Fruit fly (Drosophila melanogaster): ENCODE measurements around the gene Rpn9.

Rpn9 gene

dm6 chr3R:23696145-23696544 is 37.1 kb downstream of the Rpn9 start, which contains the start of gene CG10252:
CG10252 (minus strand) TSS chr3R:23696245.
- no peak for TF ChIP-seq woc (GFP tag; optimal IDR thresholded peaks at IDR 0.05)
- TF ChIP-seq Dif (GFP tag; optimal IDR thresholded peaks at IDR 0.05; ENCODE audit: partially characterized antibody): no peak
- no peak for TF ChIP-seq Jra (GFP tag; optimal IDR thresholded peaks at IDR 0.05)
- no peak for TF ChIP-seq CrebA (GFP tag; optimal IDR thresholded peaks at IDR 0.05; ENCODE audit: borderline replicate concordance)
- TF ChIP-seq h (GFP tag; optimal IDR thresholded peaks at IDR 0.05): no peak
- TF ChIP-seq dmrt93B (GFP tag; optimal IDR thresholded peaks at IDR 0.05): no peak
- no peak for TF ChIP-seq dsf (GFP tag; optimal IDR thresholded peaks at IDR 0.05; ENCODE audit: borderline replicate concordance)
- TF ChIP-seq Vsx2 (GFP tag; optimal IDR thresholded peaks at IDR 0.05; ENCODE audit: partially characterized antibody): no peak
- no peak for TF ChIP-seq Abd-B (GFP tag; optimal IDR thresholded peaks at IDR 0.05)
- TF ChIP-seq pan (optimal IDR thresholded peaks at IDR 0.05): no peak
- no peak for TF ChIP-seq Myc (optimal IDR thresholded peaks at IDR 0.05)
- no peak for TF ChIP-seq jim (GFP tag; optimal IDR thresholded peaks at IDR 0.05)

- no peak for TF ChIP-seq Dif (GFP tag; optimal IDR thresholded peaks at IDR 0.05; ENCODE audit: partially characterized antibody)
Observed at dm6 chr3R:23694579-23695033, 38.7 kb downstream of the Rpn9 start, which contains the start of gene CG10254. CG10254 (minus strand) TSS chr3R:23694983.

- TF ChIP-seq Rel (GFP tag; optimal IDR thresholded peaks at IDR 0.05) (no peak), Rel (tag; optimal IDR thresholded peaks at IDR 0.05) (peak; percentile 86), sage (GFP tag; optimal IDR thresholded peaks at IDR 0.05) (no peak)
Observed at dm6 chr3R:23686924-23687323, 46.3 kb downstream of the Rpn9 start.

dm6 chr3R:23685955-23686354 is 47.3 kb downstream of the Rpn9 start, which contains the start of gene SPE:
SPE (plus strand) TSS chr3R:23686255.
- TF ChIP-seq Rel (GFP tag; optimal IDR thresholded peaks at IDR 0.05) (no peak), Rel (tag; optimal IDR thresholded peaks at IDR 0.05) (peak; percentile 68), Dfd (GFP tag; optimal IDR thresholded peaks at IDR 0.05) (no peak)

- TF ChIP-seq Myc (optimal IDR thresholded peaks at IDR 0.05): no peak
- no peak for TF ChIP-seq dsf (GFP tag; optimal IDR thresholded peaks at IDR 0.05; ENCODE audit: borderline replicate concordance)
- no peak for TF ChIP-seq br (GFP tag; optimal IDR thresholded peaks at IDR 0.05)
- TF ChIP-seq N (GFP tag; optimal IDR thresholded peaks at IDR 0.05): no peak
- no peak for TF ChIP-seq CrebA (GFP tag; optimal IDR thresholded peaks at IDR 0.05; ENCODE audit: borderline replicate concordance)
- no peak for TF ChIP-seq h (GFP tag; optimal IDR thresholded peaks at IDR 0.05)
- no peak for TF ChIP-seq Jra (GFP tag; optimal IDR thresholded peaks at IDR 0.05)
- no peak for TF ChIP-seq Vsx2 (GFP tag; optimal IDR thresholded peaks at IDR 0.05; ENCODE audit: partially characterized antibody)
- no peak for TF ChIP-seq ey (GFP tag; optimal IDR thresholded peaks at IDR 0.05)
- TF ChIP-seq Dfd (GFP tag; optimal IDR thresholded peaks at IDR 0.05): no peak
- no peak for TF ChIP-seq OdsH (GFP tag; optimal IDR thresholded peaks at IDR 0.05)
- TF ChIP-seq tai (GFP tag; optimal IDR thresholded peaks at IDR 0.05): no peak
- TF ChIP-seq usp (GFP tag; optimal IDR thresholded peaks at IDR 0.05): no peak
- TF ChIP-seq foxo (GFP tag; optimal IDR thresholded peaks at IDR 0.05): no peak
- TF ChIP-seq GATAd (GFP tag; optimal IDR thresholded peaks at IDR 0.05): no peak
- no peak for TF ChIP-seq pan (optimal IDR thresholded peaks at IDR 0.05)
Observed at dm6 chr3R:23683757-23684156, 49.5 kb downstream of the Rpn9 start, which contains the start of gene CG18754. CG18754 (plus strand) TSS chr3R:23684057.

dm6 chr3R:23682203-23682602 is 51.1 kb downstream of the Rpn9 start, which contains the start of gene CG16710:
CG16710 (plus strand) TSS chr3R:23682503.
- TF ChIP-seq Rel (GFP tag; optimal IDR thresholded peaks at IDR 0.05) (no peak), Rel (tag; optimal IDR thresholded peaks at IDR 0.05) (no peak), usp (GFP tag; optimal IDR thresholded peaks at IDR 0.05) (no peak), sv (GFP tag; optimal IDR thresholded peaks at IDR 0.05) (no peak), HLH106 (tag; optimal IDR thresholded peaks at IDR 0.05) (no peak), Hr83 (GFP tag; optimal IDR thresholded peaks at IDR 0.05; ENCODE audit: poor library complexity, severe bottlenecking) (no peak), CG9705 (GFP tag; optimal IDR thresholded peaks at IDR 0.05) (no peak), CG32264 (GFP tag; optimal IDR thresholded peaks at IDR 0.05) (no peak), rgr (GFP tag; optimal IDR thresholded peaks at IDR 0.05) (no peak), jim (GFP tag; optimal IDR thresholded peaks at IDR 0.05) (no peak), woc (GFP tag; optimal IDR thresholded peaks at IDR 0.05) (no peak), Sp1 (GFP tag; optimal IDR thresholded peaks at IDR 0.05) (no peak)

All from whole organism, wandering third instar larva.